Worm (Caenorhabditis elegans) whole organism, L4/young adult: ENCODE measurements around the gene ifas-1.

Experiments
- dao-5 ChIP-seq: sonication (generic microtip); optimal IDR thresholded peaks from 2 replicates; lab custom pipeline; 2016; ENCODE audit warnings: missing genotype, missing genetic modification characterization, moderate library complexity, missing compliant biosample characterization
- him-1 ChIP-seq: sonication (generic microtip); optimal IDR thresholded peaks from 2 replicates; lab custom pipeline; 2016; ENCODE audit warnings: missing genotype, missing genetic modification reagents, missing genetic modification characterization, missing compliant biosample characterization

DNA sequence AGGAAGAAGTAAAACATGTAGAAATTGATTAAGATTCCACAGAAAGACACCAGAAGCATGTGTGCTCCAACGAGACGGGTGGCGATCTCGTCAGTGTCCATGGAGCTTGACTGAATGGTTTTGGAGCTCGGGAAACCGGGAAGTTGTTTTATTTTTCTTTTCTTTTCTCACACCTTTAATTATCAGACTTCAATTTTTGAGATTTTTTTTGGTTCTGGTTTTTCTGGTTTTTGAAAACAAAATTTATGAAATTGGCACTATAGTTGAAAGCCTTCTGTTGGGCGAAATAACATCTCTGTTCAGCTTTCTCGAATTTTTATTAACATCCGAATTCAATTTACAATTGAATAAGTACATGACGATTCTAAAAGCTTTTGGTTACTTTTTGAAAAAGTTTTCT lies 11.1 kb upstream of the ifas-1 start, which contains the start of gene srx-104:
- TF ChIP-seq dao-5 (tag; lab: Kevin White, UChicago) (no peak), him-1 (tag; lab: Kevin White, UChicago) (no peak)
